Fruit fly (Drosophila melanogaster): ENCODE measurements around the gene CG13850.

CG13850 gene

dm6 chr3R:22368777-22369214 is 41.9 kb downstream of the CG13850 start (continued):
- peak; percentile 46 for TF ChIP-seq CG31627 (GFP tag; optimal IDR thresholded peaks at IDR 0.05)
- TF ChIP-seq Smox (GFP tag; optimal IDR thresholded peaks at IDR 0.05) = no peak
- TF ChIP-seq pdm3 (GFP tag; optimal IDR thresholded peaks at IDR 0.05) = no peak
- no peak for TF ChIP-seq CG6808 (GFP tag; optimal IDR thresholded peaks at IDR 0.05)
- peak; percentile 66 for TF ChIP-seq Met (GFP tag; optimal IDR thresholded peaks at IDR 0.05)
- TF ChIP-seq CG8119 (GFP tag; IDR thresholded peaks at IDR 0.05) = peak; percentile 79
- peak; percentile 56 for TF ChIP-seq CG6792 (GFP tag; optimal IDR thresholded peaks at IDR 0.05)
- TF ChIP-seq Sox15 (GFP tag; optimal IDR thresholded peaks at IDR 0.05) = no peak
- TF ChIP-seq CG6163 (GFP tag; IDR thresholded peaks at IDR 0.05) = peak; percentile 62
- peak; percentile 2 for TF ChIP-seq vri (GFP tag; optimal IDR thresholded peaks at IDR 0.05)
- no peak for TF ChIP-seq CG16779 (tag; optimal IDR thresholded peaks at IDR 0.05)
- TF ChIP-seq Eip75B (GFP tag; optimal IDR thresholded peaks at IDR 0.05) = peak; percentile 60
- peak; percentile 74 for TF ChIP-seq Sox102F (GFP tag; optimal IDR thresholded peaks at IDR 0.05)
- TF ChIP-seq CG10631 (GFP tag; optimal IDR thresholded peaks at IDR 0.05) = peak; percentile 62
- peak; percentile 37 for TF ChIP-seq Hr39 (GFP tag; optimal IDR thresholded peaks at IDR 0.05)
- no peak for TF ChIP-seq CG9139 (GFP tag; optimal IDR thresholded peaks at IDR 0.05)
- TF ChIP-seq esn (GFP tag; optimal IDR thresholded peaks at IDR 0.05) = peak; percentile 75
- TF ChIP-seq Ets96B (tag; optimal IDR thresholded peaks at IDR 0.05) = peak; percentile 42
- TF ChIP-seq Sox14 (GFP tag; optimal IDR thresholded peaks at IDR 0.05) = peak; percentile 38
- TF ChIP-seq cyc (GFP tag; optimal IDR thresholded peaks at IDR 0.05) = peak; percentile 50
- TF ChIP-seq CG7368 (GFP tag; optimal IDR thresholded peaks at IDR 0.05) = peak; percentile 23
- peak; percentile 72 for TF ChIP-seq acj6 (GFP tag; optimal IDR thresholded peaks at IDR 0.05)
- TF ChIP-seq CG15336 (GFP tag; IDR thresholded peaks at IDR 0.05) = peak; percentile 82
- no peak for TF ChIP-seq Hr38 (GFP tag; optimal IDR thresholded peaks at IDR 0.05)
- peak; percentile 64 for TF ChIP-seq net (GFP tag; optimal IDR thresholded peaks at IDR 0.05)
- peak; percentile 43 for TF ChIP-seq topi (GFP tag; optimal IDR thresholded peaks at IDR 0.05)
- TF ChIP-seq Blimp-1 (GFP tag; optimal IDR thresholded peaks at IDR 0.05) = no peak

dm6 chr3R:22368077-22368776 is 42.5 kb downstream of the CG13850 start:
- TF ChIP-seq eg (GFP tag; IDR thresholded peaks at IDR 0.05) (peak; percentile 7; the same call in 2 of the 3 replicates), CG8632 (GFP tag; optimal IDR thresholded peaks at IDR 0.05) (no peak), cyc (GFP tag; optimal IDR thresholded peaks at IDR 0.05) (no peak), vri (GFP tag; optimal IDR thresholded peaks at IDR 0.05) (peak; percentile 83), spab (GFP tag; optimal IDR thresholded peaks at IDR 0.05) (no peak), Eip78C (GFP tag) (no peak), CG16779 (tag; optimal IDR thresholded peaks at IDR 0.05) (no peak), CG32006 (GFP tag; optimal IDR thresholded peaks at IDR 0.05) (no peak), Hr4 (GFP tag; optimal IDR thresholded peaks at IDR 0.05) (no peak), CG6163 (GFP tag; IDR thresholded peaks at IDR 0.05) (peak; percentile 30; the same call in 2 of the 3 replicates), Ets21C (GFP tag; optimal IDR thresholded peaks at IDR 0.05) (no peak), CG6792 (GFP tag; optimal IDR thresholded peaks at IDR 0.05) (no peak), Hr39 (GFP tag; optimal IDR thresholded peaks at IDR 0.05) (peak; percentile 32), CG1621 (tag; optimal IDR thresholded peaks at IDR 0.05) (no peak), acj6 (GFP tag; optimal IDR thresholded peaks at IDR 0.05) (no peak), Sox15 (GFP tag; optimal IDR thresholded peaks at IDR 0.05) (no peak), OdsH (GFP tag; optimal IDR thresholded peaks at IDR 0.05) (no peak), dac (GFP tag; optimal IDR thresholded peaks at IDR 0.05) (no peak), Lpt (GFP tag; optimal IDR thresholded peaks at IDR 0.05) (no peak), Ets96B (tag; optimal IDR thresholded peaks at IDR 0.05) (no peak), CG3919 (GFP tag; optimal IDR thresholded peaks at IDR 0.05) (no peak), CG11762 (GFP tag; optimal IDR thresholded peaks at IDR 0.05; ENCODE audit: insufficient read depth) (peak; percentile 1), CG15336 (GFP tag; IDR thresholded peaks at IDR 0.05) (peak; percentile 33; the same call in 1 of the 2 replicates), net (GFP tag; optimal IDR thresholded peaks at IDR 0.05) (no peak), CG8119 (GFP tag; IDR thresholded peaks at IDR 0.05) (no peak), Blimp-1 (GFP tag; optimal IDR thresholded peaks at IDR 0.05) (peak; percentile 66), esn (GFP tag; optimal IDR thresholded peaks at IDR 0.05) (no peak), salr (GFP tag; optimal IDR thresholded peaks at IDR 0.05) (no peak), svp (GFP tag) (peak; percentile 83)

Measured in whole organism, prepupa.